Worm (Caenorhabditis elegans): Measurements from ENCODE around the gene F22B5.4.

The F22B5.4 gene

ce11 chrII:8457438-8457837, 7.9 kb downstream of the F22B5.4 start, which contains the start of gene zyg-9:
TSS of gene zyg-9 (plus strand) at chrII:8457818.
- TF ChIP-seq blmp-1 (tag; optimal IDR thresholded peaks at IDR 0.05) (peak; percentile 1), ceh-8 (GFP tag; optimal IDR thresholded peaks at IDR 0.05) (no peak), skn-1 (tag; optimal IDR thresholded peaks at IDR 0.05) (peak; percentile 50), hpl-2 (GFP tag; optimal IDR thresholded peaks at IDR 0.05) (no peak), nhr-85 (tag) (peak; percentile 48), pax-3 (tag; optimal IDR thresholded peaks at IDR 0.05) (no peak), ztf-11 (tag; optimal IDR thresholded peaks at IDR 0.05) (no peak), zip-4 (GFP tag; optimal IDR thresholded peaks at IDR 0.05) (peak; percentile 70), lsy-2 (tag; optimal IDR thresholded peaks at IDR 0.05) (peak in 1 of 2 experiments; percentile 33), ama-1 (optimal IDR thresholded peaks at IDR 0.05) (no peak), efl-1 (optimal IDR thresholded peaks at IDR 0.05) (no peak), efl-1 (GFP tag; optimal IDR thresholded peaks at IDR 0.05 in 1 of 2) (peak; percentile 19 to 57), ceh-82 (tag; optimal IDR thresholded peaks at IDR 0.05) (peak in 1 of 3 experiments; percentile 32), F16B12.6 (tag; optimal IDR thresholded peaks at IDR 0.05) (peak; percentile 48), hlh-4 (tag; optimal IDR thresholded peaks at IDR 0.05) (no peak), mdl-1 (tag; optimal IDR thresholded peaks at IDR 0.05) (peak in 1 of 2 experiments; percentile 25), ceh-63 (GFP tag; optimal IDR thresholded peaks at IDR 0.05) (no peak), nhr-12 (tag; optimal IDR thresholded peaks at IDR 0.05) (no peak), rnt-1 (tag; optimal IDR thresholded peaks at IDR 0.05) (no peak), unc-30 (tag; optimal IDR thresholded peaks at IDR 0.05) (no peak), lin-14 (GFP tag; optimal IDR thresholded peaks at IDR 0.05) (peak; percentile 55), nhr-71 (tag; optimal IDR thresholded peaks at IDR 0.05) (peak; percentile 14), C34B4.2 (tag; optimal IDR thresholded peaks at IDR 0.05) (no peak), nhr-28 (tag; optimal IDR thresholded peaks at IDR 0.05) (no peak), unc-130 (tag; optimal IDR thresholded peaks at IDR 0.05) (no peak), nhr-47 (tag; optimal IDR thresholded peaks at IDR 0.05) (peak; percentile 2), lin-13 (GFP tag; optimal IDR thresholded peaks at IDR 0.05) (no peak), lin-39 (tag; optimal IDR thresholded peaks at IDR 0.05) (no peak), mep-1 (tag; optimal IDR thresholded peaks at IDR 0.05) (no peak)

ce11 chrII:8464448-8464898, 15.0 kb downstream of the F22B5.4 start, which contains the start of gene fars-3:
TSS of gene fars-3 (plus strand) at chrII:8464848.
- TF ChIP-seq swsn-7 (tag; optimal IDR thresholded peaks at IDR 0.05): peak; percentile 8
- no peak for TF ChIP-seq C04F5.9 (tag; optimal IDR thresholded peaks at IDR 0.05)
- no peak for TF ChIP-seq Y116A8C.19 (tag; optimal IDR thresholded peaks at IDR 0.05; ENCODE audit: borderline replicate concordance)
- no peak for TF ChIP-seq hpl-2 (GFP tag; optimal IDR thresholded peaks at IDR 0.05)
- peak; percentile 25 for TF ChIP-seq skn-1 (tag; optimal IDR thresholded peaks at IDR 0.05)
- TF ChIP-seq nhr-71 (tag; optimal IDR thresholded peaks at IDR 0.05): peak; percentile 30
- TF ChIP-seq F16B12.6 (tag; optimal IDR thresholded peaks at IDR 0.05): peak; percentile 78
- TF ChIP-seq xbp-1 (tag; optimal IDR thresholded peaks at IDR 0.05): peak; percentile 13
- TF ChIP-seq mep-1 (tag; optimal IDR thresholded peaks at IDR 0.05): peak; percentile 70
- no peak for TF ChIP-seq ceh-90 (tag; optimal IDR thresholded peaks at IDR 0.05)
- TF ChIP-seq fos-1 (tag; optimal IDR thresholded peaks at IDR 0.05): no peak
- peak in 1 of 2 experiments; percentile 28 for TF ChIP-seq lin-35 (GFP tag; optimal IDR thresholded peaks at IDR 0.05)
- no peak for TF ChIP-seq mef-2 (tag; optimal IDR thresholded peaks at IDR 0.05)
- TF ChIP-seq efl-1 (optimal IDR thresholded peaks at IDR 0.05): peak; percentile 1 to 8
- peak in 1 of 2 experiments; percentile 36 for TF ChIP-seq efl-1 (GFP tag; optimal IDR thresholded peaks at IDR 0.05 in 1 of 2)
- TF ChIP-seq nhr-20 (tag; optimal IDR thresholded peaks at IDR 0.05): peak; percentile 5
- peak; percentile 17 for TF ChIP-seq ama-1 (optimal IDR thresholded peaks at IDR 0.05)
- no peak for TF ChIP-seq alr-1 (tag; optimal IDR thresholded peaks at IDR 0.05; ENCODE audit: borderline replicate concordance)
- TF ChIP-seq snu-23 (GFP tag; optimal IDR thresholded peaks at IDR 0.05): peak; percentile 31
- TF ChIP-seq unc-130 (tag; optimal IDR thresholded peaks at IDR 0.05): peak; percentile 38
- peak; percentile 52 for TF ChIP-seq blmp-1 (tag; optimal IDR thresholded peaks at IDR 0.05)
- peak; percentile 33 to 59 for TF ChIP-seq lsy-2 (tag; optimal IDR thresholded peaks at IDR 0.05)
- TF ChIP-seq aly-2 (tag; optimal IDR thresholded peaks at IDR 0.05): peak; percentile 46
- peak in 1 of 3 experiments; percentile 52 for TF ChIP-seq dpl-1 (GFP tag; optimal IDR thresholded peaks at IDR 0.05)
- TF ChIP-seq snpc-4 (tag; optimal IDR thresholded peaks at IDR 0.05): peak; percentile 12
- peak; percentile 38 for TF ChIP-seq nhr-85 (tag)

Measured in whole organism, L1 larva.